Worm (Caenorhabditis elegans) whole organism, L1 larva: ENCODE measurements around the gene dsb-2.

Source experiments
- C34B4.2 ChIP-seq: sonication (generic microtip); optimal IDR thresholded peaks from 2 replicates; lab custom pipeline; 2017; ENCODE audit warnings: mild to moderate bottlenecking, missing genetic modification characterization, missing compliant biosample characterization
- F16B12.6 ChIP-seq: fragments of 150-350 bp; optimal IDR thresholded peaks from 2 replicates; lab custom pipeline; 2014; ENCODE audit warnings: missing biosample characterization, missing genetic modification characterization
- aha-1 ChIP-seq: fragments of 150-350 bp; optimal IDR thresholded peaks from 2 replicates; lab custom pipeline; 2014; ENCODE audit warnings: missing biosample characterization, missing genetic modification characterization
- aly-2 ChIP-seq: fragments of 150-350 bp; optimal IDR thresholded peaks from 2 replicates; lab custom pipeline; 2014; ENCODE audit warnings: missing biosample characterization, missing genetic modification characterization
- ama-1 ChIP-seq: fragments of 150-350 bp; optimal IDR thresholded peaks from 2 replicates; lab custom pipeline; 2014
- blmp-1 ChIP-seq: fragments of 150-350 bp; optimal IDR thresholded peaks from 2 replicates; lab custom pipeline; 2014; ENCODE audit warnings: missing biosample characterization, missing genetic modification characterization
- ceh-63 ChIP-seq: fragments of 200-800 bp; sonication (Bioruptor generic); optimal IDR thresholded peaks from 2 replicates; lab custom pipeline; 2018; ENCODE audit warnings: mild to moderate bottlenecking, missing genetic modification characterization, missing compliant biosample characterization
- ceh-8 ChIP-seq: fragments of 200-800 bp; sonication (Bioruptor generic); optimal IDR thresholded peaks from 2 replicates; lab custom pipeline; 2018; ENCODE audit warnings: mild to moderate bottlenecking, missing genetic modification characterization, moderate library complexity, missing compliant biosample characterization
- ceh-82 ChIP-seq, 3 experiments: fragments of 150-350 bp in 1 of 3; sonication (generic microtip) in 2 of 3; optimal IDR thresholded peaks; 2 replicates each; lab custom pipeline; 2014 to 2017; ENCODE audit warnings: missing biosample characterization in 3 of 3, missing genetic modification characterization in 3 of 3
- ceh-88 ChIP-seq: fragments of 200-800 bp; sonication (Bioruptor generic); IDR thresholded peaks from 2 replicates; pipeline ENCODE4 v1.3.6; 2022; ENCODE audit warnings: missing genetic modification characterization, missing compliant biosample characterization
- ceh-90 ChIP-seq: sonication (generic microtip); optimal IDR thresholded peaks from 2 replicates; lab custom pipeline; 2016; ENCODE audit warnings: missing genetic modification characterization, missing compliant biosample characterization
- elt-2 ChIP-seq: sonication (generic microtip); optimal IDR thresholded peaks from 2 replicates; lab custom pipeline; 2016; ENCODE audit warnings: missing genetic modification characterization, mild to moderate bottlenecking, inconsistent platforms, missing compliant biosample characterization, missing genetic modification reagents
- elt-3 ChIP-seq, 6 experiments: fragments of 150-350 bp in 1 of 6; sonication (generic microtip); optimal IDR thresholded peaks; 2 replicates each; lab custom pipeline; 2017 to 2018; ENCODE audit warnings: missing biosample characterization in 6 of 6, missing genetic modification characterization in 6 of 6, inconsistent platforms in 1 of 6
- fkh-10 ChIP-seq: sonication (generic microtip); optimal IDR thresholded peaks from 2 replicates; lab custom pipeline; 2017; ENCODE audit warnings: missing biosample characterization, missing genetic modification reagents, missing genetic modification characterization
- fos-1 ChIP-seq: fragments of 150-350 bp; optimal IDR thresholded peaks from 2 replicates; lab custom pipeline; 2014; ENCODE audit warnings: missing biosample characterization, missing genetic modification characterization
- grh-1 ChIP-seq: fragments of 200-800 bp; sonication (Bioruptor generic); IDR thresholded peaks from 2 replicates; pipeline ENCODE4 v1.3.6; 2022; ENCODE audit warnings: missing genetic modification reagents, missing genetic modification characterization, missing compliant biosample characterization
- hlh-17 ChIP-seq: fragments of 200-800 bp; sonication (Bioruptor generic); optimal IDR thresholded peaks from 2 replicates; lab custom pipeline; 2018; ENCODE audit warnings: missing genetic modification characterization, mild to moderate bottlenecking, missing compliant biosample characterization, moderate library complexity, borderline replicate concordance
- hpl-2 ChIP-seq: fragments of 150-350 bp; optimal IDR thresholded peaks from 2 replicates; lab custom pipeline; 2014; ENCODE audit warnings: missing biosample characterization, missing genetic modification reagents, missing genetic modification characterization
- jun-1 ChIP-seq: fragments of 150-350 bp; optimal IDR thresholded peaks from 2 replicates; lab custom pipeline; 2014; ENCODE audit warnings: missing biosample characterization, missing genetic modification reagents, missing genetic modification characterization
- lin-15B ChIP-seq: fragments of 150-350 bp; sonication (generic microtip); optimal IDR thresholded peaks from 3 replicates; lab custom pipeline; 2014; ENCODE audit warnings: missing biosample characterization, missing genetic modification characterization
- lin-39 ChIP-seq: fragments of 150-350 bp; optimal IDR thresholded peaks from 2 replicates; lab custom pipeline; 2014; ENCODE audit warnings: missing biosample characterization, missing genetic modification reagents, missing genetic modification characterization
- lir-3 ChIP-seq: sonication (generic microtip); optimal IDR thresholded peaks from 2 replicates; lab custom pipeline; 2016; ENCODE audit warnings: mild to moderate bottlenecking, missing genetic modification characterization, moderate library complexity, missing compliant biosample characterization; ENCODE audit not compliant: poor library complexity
- lsy-2 ChIP-seq, 2 experiments: fragments of 150-350 bp; optimal IDR thresholded peaks; 2 replicates each; lab custom pipeline; 2014; ENCODE audit warnings: missing biosample characterization in 2 of 2, missing genetic modification characterization in 2 of 2
- mab-9 ChIP-seq: fragments of 200-800 bp; sonication (Bioruptor generic); IDR thresholded peaks from 2 replicates; pipeline ENCODE4 v1.3.6; 2022; ENCODE audit warnings: missing genetic modification reagents, missing genetic modification characterization, missing compliant biosample characterization
- mdl-1 ChIP-seq, 2 experiments: fragments of 150-350 bp; optimal IDR thresholded peaks; 2 replicates each; lab custom pipeline; 2014 to 2017; ENCODE audit warnings: missing biosample characterization in 2 of 2, missing genetic modification characterization in 2 of 2, inconsistent platforms in 1 of 2
- mep-1 ChIP-seq: fragments of 150-350 bp; optimal IDR thresholded peaks from 2 replicates; lab custom pipeline; 2014; ENCODE audit warnings: missing biosample characterization, missing genetic modification characterization
- nhr-12 ChIP-seq: sonication (generic microtip); optimal IDR thresholded peaks from 2 replicates; lab custom pipeline; 2017; ENCODE audit warnings: missing biosample characterization, missing genetic modification characterization
- nhr-237 ChIP-seq: fragments of 150-350 bp; optimal IDR thresholded peaks from 2 replicates; lab custom pipeline; 2014; ENCODE audit warnings: missing biosample characterization, missing genetic modification characterization
- nhr-71 ChIP-seq: sonication (generic microtip); optimal IDR thresholded peaks from 2 replicates; lab custom pipeline; 2016; ENCODE audit warnings: mild to moderate bottlenecking, missing genetic modification characterization, moderate library complexity, missing compliant biosample characterization
- nhr-77 ChIP-seq: fragments of 150-350 bp; optimal IDR thresholded peaks from 2 replicates; lab custom pipeline; 2014; ENCODE audit warnings: missing biosample characterization, missing genetic modification characterization
- nhr-84 ChIP-seq: sonication (generic microtip); optimal IDR thresholded peaks from 2 replicates; lab custom pipeline; 2017; ENCODE audit warnings: missing biosample characterization, missing genetic modification characterization
- nhr-90 ChIP-seq: sonication (generic microtip); optimal IDR thresholded peaks from 2 replicates; lab custom pipeline; 2016; ENCODE audit warnings: mild to moderate bottlenecking, missing genetic modification characterization, missing compliant biosample characterization; ENCODE audit not compliant: poor library complexity
- pag-3 ChIP-seq: sonication (generic microtip); optimal IDR thresholded peaks from 2 replicates; lab custom pipeline; 2017; ENCODE audit warnings: missing genetic modification characterization, mild to moderate bottlenecking, missing compliant biosample characterization, antibody characterized with exemption, borderline replicate concordance; ENCODE audit not compliant: insufficient read depth
- pqm-1 ChIP-seq: sonication (generic microtip); optimal IDR thresholded peaks from 3 replicates; lab custom pipeline; 2017; ENCODE audit warnings: missing biosample characterization, missing genetic modification characterization
- rnt-1 ChIP-seq: sonication (generic microtip); optimal IDR thresholded peaks from 2 replicates; lab custom pipeline; 2016; ENCODE audit warnings: mild to moderate bottlenecking, missing genetic modification characterization, moderate library complexity, missing compliant biosample characterization
- skn-1 ChIP-seq: fragments of 150-350 bp; optimal IDR thresholded peaks from 2 replicates; lab custom pipeline; 2014; ENCODE audit warnings: missing biosample characterization, missing genetic modification characterization
- snpc-4 ChIP-seq: fragments of 150-350 bp; optimal IDR thresholded peaks from 2 replicates; lab custom pipeline; 2014; ENCODE audit warnings: missing biosample characterization, missing genetic modification characterization
- snu-23 ChIP-seq: sonication (generic microtip); optimal IDR thresholded peaks from 2 replicates; lab custom pipeline; 2016; ENCODE audit warnings: missing genetic modification characterization, missing compliant biosample characterization
- sox-4 ChIP-seq: sonication (generic microtip); optimal IDR thresholded peaks from 2 replicates; lab custom pipeline; 2016; ENCODE audit warnings: missing genetic modification characterization, missing compliant biosample characterization
- sptf-1 ChIP-seq: fragments of 150-350 bp; optimal IDR thresholded peaks from 2 replicates; lab custom pipeline; 2014; ENCODE audit warnings: missing biosample characterization, missing genetic modification characterization
- sup-37 ChIP-seq: fragments of 200-800 bp; sonication (Bioruptor generic); optimal IDR thresholded peaks from 2 replicates; lab custom pipeline; 2018; ENCODE audit warnings: mild to moderate bottlenecking, missing genetic modification characterization, missing compliant biosample characterization
- swsn-7 ChIP-seq: sonication (generic microtip); optimal IDR thresholded peaks from 2 replicates; lab custom pipeline; 2016; ENCODE audit warnings: missing genetic modification characterization, missing compliant biosample characterization
- tlp-1 ChIP-seq: fragments of 150-350 bp; optimal IDR thresholded peaks from 2 replicates; lab custom pipeline; 2014; ENCODE audit warnings: missing biosample characterization, missing genetic modification characterization
- unc-30 ChIP-seq: sonication (generic microtip); optimal IDR thresholded peaks from 2 replicates; lab custom pipeline; 2017; ENCODE audit warnings: missing biosample characterization, missing genetic modification characterization
- unc-62 ChIP-seq: fragments of 150-350 bp; optimal IDR thresholded peaks from 2 replicates; lab custom pipeline; 2014; ENCODE audit warnings: missing biosample characterization, missing genetic modification reagents, missing genetic modification characterization
- unc-98 ChIP-seq: fragments of 200-800 bp; sonication (Bioruptor generic); IDR thresholded peaks from 2 replicates; pipeline ENCODE4 v1.3.6; 2022; ENCODE audit warnings: missing genetic modification characterization, missing compliant biosample characterization
- zip-4 ChIP-seq: fragments of 200-800 bp; sonication (Bioruptor generic); optimal IDR thresholded peaks from 2 replicates; lab custom pipeline; 2018; ENCODE audit warnings: mild to moderate bottlenecking, missing genetic modification characterization, moderate library complexity, missing compliant biosample characterization
- ztf-4 ChIP-seq: fragments of 150-350 bp; optimal IDR thresholded peaks from 2 replicates; lab custom pipeline; 2014; ENCODE audit warnings: missing biosample characterization, missing genetic modification characterization

Gene dsb-2

DNA sequence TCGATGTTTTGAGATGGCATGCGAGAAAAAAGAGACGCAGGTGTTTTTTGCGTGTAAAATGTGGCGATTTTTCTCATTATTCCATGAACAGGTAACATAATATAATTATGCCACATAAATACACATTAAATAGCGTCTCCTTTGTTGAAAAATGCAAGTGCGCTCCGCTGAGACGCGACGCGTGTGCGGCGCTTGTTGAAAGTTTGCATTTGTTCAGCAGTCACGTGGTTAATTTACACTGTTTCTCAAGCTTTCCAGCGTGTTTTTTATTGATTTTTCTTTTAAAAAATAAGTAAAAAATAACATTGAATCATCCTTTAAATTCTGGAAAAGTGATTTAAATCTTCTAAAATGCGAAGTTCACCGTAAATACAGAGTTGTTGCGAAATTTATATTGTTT is 11.3 kb upstream of the dsb-2 start (continued):
- TF ChIP-seq mdl-1 (tag; optimal IDR thresholded peaks at IDR 0.05; lab: Kevin White, UChicago), result peak; percentile 23 to 98
- peak; percentile 39 for TF ChIP-seq aly-2 (tag; lab: Kevin White, UChicago)
- TF ChIP-seq ceh-90 (tag; lab: Kevin White, UChicago), result peak; percentile 27
- TF ChIP-seq ama-1 (lab: Kevin White, UChicago), result peak; percentile 34
- TF ChIP-seq snpc-4 (tag; lab: Kevin White, UChicago), result peak; percentile 84
- TF ChIP-seq lir-3 (tag; lab: Kevin White, UChicago), result peak; percentile 72
- TF ChIP-seq aha-1 (tag; lab: Kevin White, UChicago), result no peak
- peak; percentile 37 for TF ChIP-seq sox-4 (tag; lab: Kevin White, UChicago)
- peak; percentile 64 for TF ChIP-seq fkh-10 (GFP tag; lab: Kevin White, UChicago)
- peak; percentile 50 for TF ChIP-seq ceh-8 (GFP tag; lab: Kevin White, UChicago)
- TF ChIP-seq pag-3, result no peak
- no peak; the same call in 1 of the 2 replicates for TF ChIP-seq ceh-88 (GFP tag; lab: Robert Waterston, UW)
- peak in 2 of 6 experiments; percentile 45 to 93 for TF ChIP-seq elt-3 (tag; optimal IDR thresholded peaks at IDR 0.05; lab: Kevin White, UChicago)
- TF ChIP-seq hlh-17 (GFP tag; lab: Kevin White, UChicago), result no peak
- peak; percentile 50 for TF ChIP-seq fos-1 (tag; lab: Kevin White, UChicago)
- TF ChIP-seq zip-4 (GFP tag; lab: Kevin White, UChicago), result peak; percentile 67
- TF ChIP-seq sptf-1 (tag; lab: Kevin White, UChicago), result no peak
- TF ChIP-seq nhr-237 (tag; lab: Kevin White, UChicago), result peak; percentile 59
- peak; percentile 64 for TF ChIP-seq ztf-4 (tag; lab: Kevin White, UChicago)
- TF ChIP-seq F16B12.6 (tag; lab: Kevin White, UChicago), result peak; percentile 68
- no peak for TF ChIP-seq pqm-1 (tag; lab: Kevin White, UChicago)
- TF ChIP-seq hpl-2, result peak; percentile 28
- peak; percentile 87 to 95 for TF ChIP-seq lsy-2 (tag; optimal IDR thresholded peaks at IDR 0.05; lab: Kevin White, UChicago)
- TF ChIP-seq sup-37 (GFP tag; lab: Kevin White, UChicago), result no peak
- peak; percentile 88 for TF ChIP-seq nhr-77 (tag; lab: Kevin White, UChicago)
- no peak for TF ChIP-seq unc-62 (GFP tag; lab: Kevin White, UChicago)
- no peak for TF ChIP-seq ceh-63
- peak; percentile 83 for TF ChIP-seq swsn-7
- peak; percentile 56 for TF ChIP-seq jun-1 (tag; lab: Kevin White, UChicago)
- peak; percentile 93 for TF ChIP-seq lin-15B (tag; lab: Kevin White, UChicago)
- TF ChIP-seq mab-9 (GFP tag; lab: Robert Waterston, UW), result no peak
- peak; percentile 60 for TF ChIP-seq lin-39
- TF ChIP-seq unc-98 (GFP tag; lab: Robert Waterston, UW), result no peak
- TF ChIP-seq mep-1, result peak; percentile 97
- no peak for TF ChIP-seq nhr-12 (tag; lab: Kevin White, UChicago)
- no peak for TF ChIP-seq elt-2
- TF ChIP-seq blmp-1 (tag; lab: Kevin White, UChicago), result peak; percentile 75
- no peak for TF ChIP-seq C34B4.2 (tag; lab: Kevin White, UChicago)
- TF ChIP-seq nhr-71, result peak; percentile 94
- TF ChIP-seq snu-23 (GFP tag; lab: Kevin White, UChicago), result peak; percentile 95
- peak; percentile 64 to 91 (median 69) for TF ChIP-seq ceh-82 (tag; optimal IDR thresholded peaks at IDR 0.05; lab: Kevin White, UChicago)
- no peak for TF ChIP-seq tlp-1
- TF ChIP-seq, all 84 proteins: peak for 51

DNA sequence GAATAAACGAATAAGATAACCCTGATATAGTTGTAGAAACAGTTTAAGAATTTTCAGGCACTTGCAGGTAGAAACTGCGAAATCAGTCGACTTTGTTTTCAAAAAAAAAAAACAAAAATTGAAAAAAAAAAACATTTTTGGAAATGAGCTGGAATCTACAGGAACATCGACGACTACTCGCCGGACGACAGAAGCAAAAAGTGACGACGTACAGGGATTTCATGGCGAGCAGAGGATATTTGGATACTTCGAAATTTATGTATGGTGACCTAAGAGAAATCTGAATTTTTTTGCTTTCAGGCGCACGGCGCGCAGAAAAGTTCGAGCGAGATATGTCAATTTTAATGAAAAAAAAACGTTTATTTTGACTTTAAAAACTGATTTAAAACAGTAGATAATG is 9.8 kb upstream of the dsb-2 start:
- TF ChIP-seq snpc-4 (tag; lab: Kevin White, UChicago) (no peak), nhr-90 (tag; lab: Kevin White, UChicago) (no peak), unc-30 (tag; lab: Kevin White, UChicago) (no peak), rnt-1 (tag; lab: Kevin White, UChicago) (no peak), grh-1 (GFP tag; lab: Robert Waterston, UW) (no peak), pag-3 (no peak), aly-2 (tag; lab: Kevin White, UChicago) (no peak), skn-1 (tag; lab: Kevin White, UChicago) (no peak), mep-1 (no peak), nhr-84 (tag; lab: Kevin White, UChicago) (no peak), mab-9 (GFP tag; lab: Robert Waterston, UW) (no peak), F16B12.6 (tag; lab: Kevin White, UChicago) (no peak)
